Fruit fly (Drosophila melanogaster): ENCODE measurements around the gene Pcp.

Pcp gene

dm6 chr2L:7049009-7049647 lies 27.6 kb downstream of the Pcp start (continued):
- no peak; the same call in 1 of the 2 replicates for TF ChIP-seq Dref (GFP tag; IDR thresholded peaks at IDR 0.05)
- peak; percentile 28 for TF ChIP-seq CG11398 (GFP tag; optimal IDR thresholded peaks at IDR 0.05)
- TF ChIP-seq hb (GFP tag; IDR thresholded peaks at IDR 0.05; ENCODE audit: partially characterized antibody): peak; percentile 100
- TF ChIP-seq Kr (GFP tag; optimal IDR thresholded peaks at IDR 0.05): no peak
- no peak for TF ChIP-seq Lpt (GFP tag; optimal IDR thresholded peaks at IDR 0.05)
- peak; percentile 65; the same call in 2 of the 3 replicates for TF ChIP-seq CG11695 (GFP tag; IDR thresholded peaks at IDR 0.05)
- TF ChIP-seq vvl (GFP tag; IDR thresholded peaks at IDR 0.05): peak; percentile 51
- TF ChIP-seq Jarid2 (GFP tag; optimal IDR thresholded peaks at IDR 0.05): peak; percentile 50
- TF ChIP-seq zf30C (GFP tag; optimal IDR thresholded peaks at IDR 0.05): no peak
- no peak for TF ChIP-seq CG7745 (tag; optimal IDR thresholded peaks at IDR 0.05)
- peak; percentile 4 for TF ChIP-seq tx (GFP tag; optimal IDR thresholded peaks at IDR 0.05)
- no peak for TF ChIP-seq ap (GFP tag; IDR thresholded peaks at IDR 0.05)
- peak; percentile 100 for TF ChIP-seq CG6791 (GFP tag; IDR thresholded peaks at IDR 0.05; ENCODE audit: partially characterized antibody)
- no peak for TF ChIP-seq CG10979 (tag; optimal IDR thresholded peaks at IDR 0.05)
- no peak for TF ChIP-seq HLH54F (GFP tag; optimal IDR thresholded peaks at IDR 0.05)
- TF ChIP-seq CG2199 (GFP tag; IDR thresholded peaks at IDR 0.05): peak; percentile 76; the same call in 1 of the 3 replicates
- TF ChIP-seq cad (GFP tag; optimal IDR thresholded peaks at IDR 0.05): no peak
- TF ChIP-seq CG10209 (GFP tag; optimal IDR thresholded peaks at IDR 0.05): no peak
- no peak for TF ChIP-seq gcm (GFP tag; optimal IDR thresholded peaks at IDR 0.05)
- no peak for TF ChIP-seq Hr3 (GFP tag; optimal IDR thresholded peaks at IDR 0.05)
- peak; percentile 98 for TF ChIP-seq nerfin-1 (tag; optimal IDR thresholded peaks at IDR 0.05)
- no peak for TF ChIP-seq bowl (GFP tag; IDR thresholded peaks at IDR 0.05)
- no peak for TF ChIP-seq D19A (tag; optimal IDR thresholded peaks at IDR 0.05)
- TF ChIP-seq CG9932 (GFP tag; IDR thresholded peaks at IDR 0.05): peak; percentile 53
- no peak for TF ChIP-seq CG8478 (optimal IDR thresholded peaks at IDR 0.05)
- peak; percentile 78 for TF ChIP-seq seq (GFP tag; IDR thresholded peaks at IDR 0.05)
- peak; percentile 67; the same call in 1 of the 3 replicates for TF ChIP-seq Dbx (GFP tag; IDR thresholded peaks at IDR 0.05)
- TF ChIP-seq tgo (GFP tag; IDR thresholded peaks at IDR 0.05): peak; percentile 24; the same call in 1 of the 3 replicates
- no peak for TF ChIP-seq CG2116 (GFP tag; optimal IDR thresholded peaks at IDR 0.05)
- no peak for TF ChIP-seq prd (optimal IDR thresholded peaks at IDR 0.05)
- 0 out of 3 replicates have a peak, but pooled peaks have one; percentile 24 for TF ChIP-seq prd (GFP tag; IDR thresholded peaks at IDR 0.05)
- TF ChIP-seq CG6813 (GFP tag; optimal IDR thresholded peaks at IDR 0.05): no peak
- TF ChIP-seq ash1 (GFP tag; optimal IDR thresholded peaks at IDR 0.05): peak; percentile 50
- peak; percentile 71 for TF ChIP-seq BtbVII (GFP tag; optimal IDR thresholded peaks at IDR 0.05)
- TF ChIP-seq toy (GFP tag; IDR thresholded peaks at IDR 0.05): no peak
- peak; percentile 53; the same call in 1 of the 2 replicates for TF ChIP-seq Atf6 (GFP tag; IDR thresholded peaks at IDR 0.05)
- TF ChIP-seq Bdp1 (GFP tag; optimal IDR thresholded peaks at IDR 0.05): no peak
- no peak for TF ChIP-seq sc (optimal IDR thresholded peaks at IDR 0.05)
- TF ChIP-seq sc (GFP tag; optimal IDR thresholded peaks at IDR 0.05): no peak
- no peak for TF ChIP-seq sim (GFP tag; IDR thresholded peaks at IDR 0.05)
- TF ChIP-seq dysf (GFP tag; IDR thresholded peaks at IDR 0.05): no peak; the same call in 2 of the 3 replicates
- TF ChIP-seq al (GFP tag; IDR thresholded peaks at IDR 0.05): no peak
- no peak for TF ChIP-seq CG3726 (GFP tag; IDR thresholded peaks at IDR 0.05)
- TF ChIP-seq CG34376 (GFP tag; optimal IDR thresholded peaks at IDR 0.05): peak; percentile 80
- no peak for TF ChIP-seq Spps (tag; optimal IDR thresholded peaks at IDR 0.05)
- peak; percentile 9 to 14 for TF ChIP-seq Hr51 (GFP tag; optimal IDR thresholded peaks at IDR 0.05)
- TF ChIP-seq Atf-2 (GFP tag; optimal IDR thresholded peaks at IDR 0.05): no peak
- TF ChIP-seq CG9609 (GFP tag; optimal IDR thresholded peaks at IDR 0.05): no peak
- peak; percentile 59 for TF ChIP-seq Nf-YC (tag; optimal IDR thresholded peaks at IDR 0.05)
- TF ChIP-seq tap (tag; optimal IDR thresholded peaks at IDR 0.05): peak; percentile 25
- no peak for TF ChIP-seq CG3847 (GFP tag; IDR thresholded peaks at IDR 0.05)
- TF ChIP-seq CG11093 (GFP tag; IDR thresholded peaks at IDR 0.05): no peak
